Worm (Caenorhabditis elegans) whole organism, young adult: ENCODE results near the gene srg-69.

Experiments
- C17E4.6 ChIP-seq: fragments of 200-800 bp; sonication (Bioruptor generic); IDR thresholded peaks from 2 replicates; pipeline ENCODE4 v1.3.6; 2022; ENCODE audit warnings: missing genetic modification reagents, missing genetic modification characterization, missing compliant biosample characterization
- K12H6.12 ChIP-seq: fragments of 200-800 bp; sonication (Bioruptor generic); optimal IDR thresholded peaks from 2 replicates; lab custom pipeline; 2018; ENCODE audit warnings: mild to moderate bottlenecking, missing genetic modification characterization, missing compliant biosample characterization
- ama-1 ChIP-seq, 3 experiments: fragments of 150-350 bp in 1 of 3; sonication (generic microtip) in 2 of 3; optimal IDR thresholded peaks; 2 replicates each; lab custom pipeline; 2014 to 2018; ENCODE audit warnings: missing biosample characterization in 2 of 3, missing genetic modification characterization in 2 of 3, missing genetic modification reagents in 2 of 3
- aptf-3 ChIP-seq: fragments of 200-800 bp; sonication (Bioruptor generic); IDR thresholded peaks from 2 replicates; pipeline ENCODE4 v1.3.6; 2022; ENCODE audit warnings: missing genetic modification characterization, missing compliant biosample characterization
- ceh-27 ChIP-seq: fragments of 200-800 bp; sonication (Bioruptor generic); optimal IDR thresholded peaks from 2 replicates; lab custom pipeline; 2018; ENCODE audit warnings: mild to moderate bottlenecking, missing genetic modification characterization, moderate library complexity, missing compliant biosample characterization
- dpl-1 ChIP-seq: fragments of 150-350 bp; optimal IDR thresholded peaks from 2 replicates; lab custom pipeline; 2014; ENCODE audit warnings: missing biosample characterization, missing genetic modification reagents, missing genetic modification characterization
- egl-44 ChIP-seq: fragments of 200-800 bp; sonication (Bioruptor generic); IDR thresholded peaks from 2 replicates; pipeline ENCODE4 v1.3.6; 2022; ENCODE audit warnings: missing genetic modification reagents, missing genetic modification characterization, missing compliant biosample characterization
- hmg-1.2 ChIP-seq: fragments of 200-800 bp; sonication (Bioruptor generic); IDR thresholded peaks from 2 replicates; pipeline ENCODE4 v1.3.6; 2022; ENCODE audit warnings: missing genetic modification reagents, missing genetic modification characterization, missing compliant biosample characterization
- hsf-1 ChIP-seq: fragments of 200-800 bp; sonication (Bioruptor generic); IDR thresholded peaks from 2 replicates; pipeline ENCODE4 v1.3.6; 2022; ENCODE audit warnings: missing genetic modification reagents, missing genetic modification characterization, missing compliant biosample characterization
- madf-3 ChIP-seq: fragments of 200-800 bp; sonication (Bioruptor generic); IDR thresholded peaks from 2 replicates; pipeline ENCODE4 v1.3.6; 2022; ENCODE audit warnings: missing genetic modification reagents, missing genetic modification characterization, missing compliant biosample characterization
- snpc-4 ChIP-seq, 5 experiments: fragments of 150-350 bp in 1 of 5; sonication (generic microtip) in 4 of 5; optimal IDR thresholded peaks; 2 replicates each; lab custom pipeline; 2014 to 2018; ENCODE audit warnings: missing genetic modification characterization in 5 of 5, missing biosample characterization in 3 of 5, antibody characterized with exemption in 2 of 5, mild to moderate bottlenecking in 2 of 5, missing compliant biosample characterization in 2 of 5, missing genotype in 2 of 5, moderate library complexity in 2 of 5, missing genetic modification reagents in 1 of 5
- tlf-1 ChIP-seq: fragments of 200-800 bp; sonication (Bioruptor generic); optimal IDR thresholded peaks from 2 replicates; lab custom pipeline; 2018; ENCODE audit warnings: mild to moderate bottlenecking, missing genetic modification characterization, missing compliant biosample characterization
- ztf-28 ChIP-seq: fragments of 200-800 bp; sonication (Bioruptor generic); IDR thresholded peaks from 2 replicates; pipeline ENCODE4 v1.3.6; 2022; ENCODE audit warnings: missing genetic modification reagents, missing genetic modification characterization, missing compliant biosample characterization

- TF ChIP-seq madf-3 (no peak), ceh-27 (no peak), snpc-4 (GFP tag; optimal IDR thresholded peaks at IDR 0.05; lab: Kevin White, UChicago) (no peak), snpc-4 (tag; optimal IDR thresholded peaks at IDR 0.05; lab: Kevin White, UChicago) (no peak), hmg-1.2 (no peak), ztf-28 (no peak), C17E4.6 (no peak), hsf-1 (GFP tag; lab: Robert Waterston, UW) (no peak), K12H6.12 (no peak), egl-44 (GFP tag; lab: Robert Waterston, UW) (no peak), ama-1 (optimal IDR thresholded peaks at IDR 0.05; lab: Kevin White, UChicago) (no peak), ama-1 (GFP tag; optimal IDR thresholded peaks at IDR 0.05; lab: Kevin White, UChicago) (no peak), aptf-3 (no peak), dpl-1 (GFP tag; lab: Kevin White, UChicago) (no peak), tlf-1 (no peak)
These were observed 28.6 kb upstream of the srg-69 start for ce11 chrII:5326891-5327290.
